Fruit fly (Drosophila melanogaster) whole organism, adult: ENCODE measurements around the gene blot.

Experiments used
- CG11617 ChIP-seq: fragments of 200-800 bp; sonication (Bioruptor generic); optimal IDR thresholded peaks from 2 replicates; lab custom pipeline; 2017; ENCODE audit warnings: mild to moderate bottlenecking, missing biosample characterization, missing genetic modification reagents, missing genetic modification characterization
- CG14711 ChIP-seq: fragments of 200-800 bp; sonication (Bioruptor generic); optimal IDR thresholded peaks from 2 replicates; lab custom pipeline; 2018; ENCODE audit warnings: missing biosample characterization, mild to moderate bottlenecking, missing genetic modification characterization, moderate library complexity
- CG1620 ChIP-seq: fragments of 200-800 bp; sonication (Bioruptor generic); optimal IDR thresholded peaks from 2 replicates; lab custom pipeline; 2016; ENCODE audit warnings: missing biosample characterization, missing genetic modification characterization
- CG7045 ChIP-seq: fragments of 200-800 bp; sonication (Bioruptor generic); optimal IDR thresholded peaks from 2 replicates; lab custom pipeline; 2017; ENCODE audit warnings: missing biosample characterization, mild to moderate bottlenecking, missing genetic modification characterization
- CG7101 ChIP-seq: fragments of 200-800 bp; sonication (Bioruptor generic); optimal IDR thresholded peaks from 2 replicates; lab custom pipeline; 2018; ENCODE audit warnings: missing biosample characterization, mild to moderate bottlenecking, missing genetic modification characterization, moderate library complexity
- Clk ChIP-seq: fragments of 200-800 bp; sonication (Bioruptor generic); optimal IDR thresholded peaks from 2 replicates; lab custom pipeline; 2017; ENCODE audit warnings: missing biosample characterization, missing genetic modification characterization
- bab1 ChIP-seq: fragments of 200-800 bp; sonication (Bioruptor generic); optimal IDR thresholded peaks from 3 replicates; lab custom pipeline; 2019; ENCODE audit warnings: missing biosample characterization, mild to moderate bottlenecking, missing genetic modification characterization, moderate library complexity
- cnc ChIP-seq, 2 experiments: fragments of >200 bp; optimal IDR thresholded peaks; 2 replicates each; lab custom pipeline; 2017

- TF ChIP-seq CG1620 (GFP tag; lab: Kevin White, UChicago): no peak
- TF ChIP-seq CG14711 (tag; lab: Kevin White, UChicago): no peak
- TF ChIP-seq CG7101 (tag; lab: Kevin White, UChicago): no peak
- TF ChIP-seq CG7045 (GFP tag; lab: Kevin White, UChicago): no peak
- TF ChIP-seq bab1 (GFP tag; lab: Kevin White, UChicago): no peak
- TF ChIP-seq cnc (optimal IDR thresholded peaks at IDR 0.05; lab: Kevin White, UChicago): no peak
- TF ChIP-seq Clk (GFP tag; lab: Kevin White, UChicago): no peak
- TF ChIP-seq CG11617: no peak
These were observed 28.9 kb downstream of the blot start for dm6 chr3L:17392412-17392811.
